Worm (Caenorhabditis elegans): ENCODE results near the gene drd-50.

ce11 chrIV:4162121-4162520 is 44.6 kb downstream of the drd-50 start, which contains the start of gene scrm-5:
- TF ChIP-seq nhr-25 (tag; optimal IDR thresholded peaks at IDR 0.05) (no peak), elt-3 (tag; optimal IDR thresholded peaks at IDR 0.05) (no peak), lin-39 (tag; optimal IDR thresholded peaks at IDR 0.05) (no peak), ceh-16 (tag; optimal IDR thresholded peaks at IDR 0.05) (no peak), mdl-1 (tag; optimal IDR thresholded peaks at IDR 0.05) (no peak), mab-5 (tag; optimal IDR thresholded peaks at IDR 0.05) (no peak), ceh-82 (tag; optimal IDR thresholded peaks at IDR 0.05) (no peak), R02D3.7 (tag; optimal IDR thresholded peaks at IDR 0.05) (no peak), egl-27 (tag; optimal IDR thresholded peaks at IDR 0.05) (no peak), unc-62 (GFP tag; optimal IDR thresholded peaks at IDR 0.05) (no peak), lsy-2 (tag; optimal IDR thresholded peaks at IDR 0.05) (no peak), elt-1 (tag; optimal IDR thresholded peaks at IDR 0.05) (no peak)

Data from whole organism, L2 larva.